Fruit fly (Drosophila melanogaster): ENCODE data around the gene CG15563.

DNA sequence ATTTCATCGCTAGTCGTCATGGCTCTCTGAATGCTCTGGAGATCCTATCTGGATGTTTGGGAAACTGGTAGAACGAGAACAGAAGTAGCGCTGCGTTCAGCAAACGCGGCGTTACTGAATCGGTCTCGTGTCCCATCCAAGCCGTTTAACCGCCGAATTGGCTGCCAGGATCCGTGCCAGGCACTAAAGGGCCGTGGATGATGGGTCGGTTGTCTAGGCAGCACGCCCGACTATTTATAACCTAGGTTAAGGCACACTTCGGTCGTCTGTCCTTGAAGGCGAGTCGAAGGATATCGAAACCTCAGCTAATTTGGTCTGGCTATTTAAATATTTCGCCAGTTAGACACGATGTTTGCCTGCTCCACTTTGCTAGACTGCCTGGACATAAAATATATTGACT, 3.1 kb upstream of the CG15563 start, which contains the start of gene CG15564:
- no peak for TF ChIP-seq pan (optimal IDR thresholded peaks at IDR 0.05)
- no peak for TF ChIP-seq usp (GFP tag; optimal IDR thresholded peaks at IDR 0.05)
- TF ChIP-seq psq (optimal IDR thresholded peaks at IDR 0.05), result no peak
- TF ChIP-seq EcR (GFP tag; optimal IDR thresholded peaks at IDR 0.05), result no peak
- no peak for TF ChIP-seq Dll (optimal IDR thresholded peaks at IDR 0.05)
- no peak for TF ChIP-seq CG8478 (optimal IDR thresholded peaks at IDR 0.05)
